Worm (Caenorhabditis elegans) whole organism, L4 larva: ENCODE data around the gene Y70G10A.4.

ENCODE experiments used
- ama-1 ChIP-seq: fragments of 150-350 bp; optimal IDR thresholded peaks from 2 replicates; lab custom pipeline; 2014; ENCODE audit warnings: inconsistent platforms, mixed read lengths
- ces-1 ChIP-seq: fragments of 150-350 bp; sonication (generic microtip); optimal IDR thresholded peaks from 4 replicates; lab custom pipeline; 2014; ENCODE audit warnings: missing biosample characterization, missing genetic modification reagents, missing genetic modification characterization
- mdl-1 ChIP-seq, 2 experiments: fragments of 150-350 bp in 1 of 2; sonication (generic microtip) in 1 of 2; optimal IDR thresholded peaks; 2 replicates each; lab custom pipeline; 2014 to 2017; ENCODE audit warnings: missing biosample characterization in 2 of 2, missing genetic modification characterization in 2 of 2

- TF ChIP-seq ama-1 (lab: Kevin White, UChicago) = no peak
- no peak for TF ChIP-seq ces-1 (GFP tag; lab: Kevin White, UChicago)
- no peak for TF ChIP-seq mdl-1 (tag; optimal IDR thresholded peaks at IDR 0.05; lab: Kevin White, UChicago)
These were observed 33.0 kb upstream of the Y70G10A.4 start, which contains the start of gene epac-1 for ce11 chrIII:10188912-10189311.
